Worm (Caenorhabditis elegans): Measurements from ENCODE around the gene chtb-2.

DNA sequence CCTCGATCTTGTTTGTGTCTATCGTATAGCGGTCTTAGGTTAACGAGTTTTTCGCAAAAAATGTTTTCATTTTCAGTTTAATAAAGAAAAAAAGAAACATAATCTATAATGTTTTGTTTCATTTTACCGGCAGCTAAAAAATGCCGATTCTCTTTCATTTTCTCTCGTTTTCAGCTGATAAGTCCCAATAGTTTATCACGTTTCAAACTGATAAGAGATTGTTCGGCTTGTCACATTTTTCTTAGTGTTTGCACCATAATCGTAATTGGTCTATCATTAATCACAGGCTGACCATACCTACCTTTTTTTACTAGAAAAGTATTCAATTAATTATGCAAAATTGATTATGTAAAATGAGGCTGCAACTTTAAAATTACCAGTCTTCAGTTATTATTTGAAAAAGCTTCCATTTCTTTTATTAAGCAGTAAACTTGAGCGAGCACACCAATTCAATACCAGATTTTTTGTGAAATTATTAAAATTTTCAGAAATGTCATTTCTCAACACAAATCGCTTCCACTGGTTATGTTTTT, 12.2 kb downstream of the chtb-2 start, which contains the start of gene F23F12.13:
- TF ChIP-seq daf-12 (tag; optimal IDR thresholded peaks at IDR 0.05) (no peak), egl-27 (tag; optimal IDR thresholded peaks at IDR 0.05) (no peak), nhr-77 (tag; optimal IDR thresholded peaks at IDR 0.05) (no peak), lir-3 (tag; optimal IDR thresholded peaks at IDR 0.05) (no peak), sdz-12 (GFP tag; optimal IDR thresholded peaks at IDR 0.05) (no peak), F49E8.2 (tag; optimal IDR thresholded peaks at IDR 0.05; ENCODE audit: borderline replicate concordance) (no peak), pqm-1 (tag; optimal IDR thresholded peaks at IDR 0.05) (peak; percentile 73), nhr-11 (tag; optimal IDR thresholded peaks at IDR 0.05) (no peak), ama-1 (optimal IDR thresholded peaks at IDR 0.05) (no peak), D1046.2 (GFP tag; IDR thresholded peaks at IDR 0.05) (no peak), R02D3.7 (tag; optimal IDR thresholded peaks at IDR 0.05) (no peak), snpc-1.2 (GFP tag; IDR thresholded peaks at IDR 0.05) (no peak)
